Worm (Caenorhabditis elegans) whole organism, L3 larva: ENCODE results near the gene B0250.5.
"Not testable (repeated sequence)": the region's sequence is repeated elsewhere in the genome, so short reads cannot be mapped to it uniquely, and the experiment has no call there.

Experiments used
- jun-1 ChIP-seq: fragments of 150-350 bp; optimal IDR thresholded peaks from 2 replicates; lab custom pipeline; 2014; ENCODE audit warnings: missing biosample characterization, missing genetic modification reagents, missing genetic modification characterization
- lin-39 ChIP-seq: fragments of 150-350 bp; optimal IDR thresholded peaks from 2 replicates; lab custom pipeline; 2018; ENCODE audit warnings: missing biosample characterization, missing genetic modification reagents, missing genetic modification characterization
- nhr-11 ChIP-seq: fragments of 150-350 bp; optimal IDR thresholded peaks from 2 replicates; lab custom pipeline; 2014; ENCODE audit warnings: missing biosample characterization, missing genetic modification characterization
- nhr-28 ChIP-seq: fragments of 150-350 bp; optimal IDR thresholded peaks from 2 replicates; lab custom pipeline; 2014; ENCODE audit warnings: missing biosample characterization, missing genetic modification characterization
- nhr-43 ChIP-seq: sonication (generic microtip); optimal IDR thresholded peaks from 2 replicates; lab custom pipeline; 2016; ENCODE audit warnings: mild to moderate bottlenecking, missing genetic modification characterization, missing compliant biosample characterization; ENCODE audit not compliant: poor library complexity, severe bottlenecking
- nhr-67 ChIP-seq: fragments of 150-350 bp; optimal IDR thresholded peaks from 2 replicates; lab custom pipeline; 2014; ENCODE audit warnings: missing biosample characterization, missing genetic modification characterization
- nhr-77 ChIP-seq: fragments of 150-350 bp; optimal IDR thresholded peaks from 2 replicates; lab custom pipeline; 2014; ENCODE audit warnings: missing biosample characterization, missing genetic modification characterization
- pha-4 ChIP-seq: fragments of 150-350 bp; optimal IDR thresholded peaks from 2 replicates; lab custom pipeline; 2014; ENCODE audit warnings: missing biosample characterization, missing genetic modification reagents, missing genetic modification characterization
- unc-62 ChIP-seq: fragments of 150-350 bp; sonication (generic microtip); optimal IDR thresholded peaks from 4 replicates; lab custom pipeline; 2014; ENCODE audit warnings: missing biosample characterization, missing genetic modification reagents, missing genetic modification characterization
- zag-1 ChIP-seq: fragments of 150-350 bp; optimal IDR thresholded peaks from 2 replicates; lab custom pipeline; 2014; ENCODE audit warnings: missing biosample characterization, missing genetic modification characterization

- TF ChIP-seq jun-1; pha-4 (tag; lab: Kevin White, UChicago); lin-39 (tag; lab: Kevin White, UChicago); nhr-67; nhr-43 (tag; lab: Kevin White, UChicago); unc-62 (GFP tag; lab: Kevin White, UChicago); zag-1 (tag; lab: Kevin White, UChicago); nhr-28 (tag; lab: Kevin White, UChicago); nhr-77 (tag; lab: Kevin White, UChicago); nhr-11 (tag; lab: Kevin White, UChicago): not testable (repeated sequence)
Measured at ce11 chrV:20513661-20514060, 19.9 kb downstream of the B0250.5 start, which contains the start of gene Y38H6C.8.
